Fruit fly (Drosophila melanogaster) whole organism, embryonic: Measurements from ENCODE around the gene MTF-1.
A peak's percentile ranks its signal among the peaks of the same experiment; 100 is the strongest.

Experiments used
- B-H1 ChIP-seq: fragments of 200-800 bp; sonication (Bioruptor generic); IDR thresholded peaks from 3 replicates; pipeline ENCODE4 v1.3.6; 2022; ENCODE audit warnings: missing biosample characterization, missing genetic modification characterization
- Bteb2 ChIP-seq: fragments of 200-800 bp; sonication (Bioruptor generic); optimal IDR thresholded peaks from 2 replicates; lab custom pipeline; 2016; ENCODE audit warnings: missing biosample characterization, missing genetic modification characterization
- CG10462 ChIP-seq: fragments of 200-800 bp; sonication (Bioruptor generic); optimal IDR thresholded peaks from 2 replicates; lab custom pipeline; 2016; ENCODE audit warnings: missing biosample characterization, missing genetic modification characterization
- CG10979 ChIP-seq: fragments of 200-800 bp; sonication (Bioruptor generic); optimal IDR thresholded peaks from 2 replicates; lab custom pipeline; 2018; ENCODE audit warnings: missing biosample characterization, mild to moderate bottlenecking, missing genetic modification characterization, moderate library complexity
- CG11398 ChIP-seq: fragments of 200-800 bp; sonication (Bioruptor generic); optimal IDR thresholded peaks from 2 replicates; lab custom pipeline; 2016; ENCODE audit warnings: missing biosample characterization, missing genetic modification characterization
- CG12071 ChIP-seq: fragments of 200-800 bp; sonication (Bioruptor generic); optimal IDR thresholded peaks from 3 replicates; lab custom pipeline; 2018; ENCODE audit warnings: missing biosample characterization, mild to moderate bottlenecking, missing genetic modification characterization
- CG12236 ChIP-seq: fragments of 200-800 bp; sonication (Bioruptor generic); optimal IDR thresholded peaks from 2 replicates; lab custom pipeline; 2016; ENCODE audit warnings: missing biosample characterization, missing genetic modification characterization
- CG15696 ChIP-seq: fragments of 200-800 bp; sonication (Bioruptor generic); optimal IDR thresholded peaks from 2 replicates; lab custom pipeline; 2019; ENCODE audit warnings: missing biosample characterization, mild to moderate bottlenecking, missing genetic modification characterization, moderate library complexity
- CG1603 ChIP-seq: fragments of 200-800 bp; sonication (Bioruptor generic); optimal IDR thresholded peaks from 2 replicates; lab custom pipeline; 2019; ENCODE audit warnings: missing biosample characterization, mild to moderate bottlenecking, missing genetic modification characterization, moderate library complexity
- CG17359 ChIP-seq: fragments of 200-800 bp; sonication (Bioruptor generic); optimal IDR thresholded peaks from 3 replicates; lab custom pipeline; 2018; ENCODE audit warnings: missing biosample characterization, mild to moderate bottlenecking, missing genetic modification characterization, moderate library complexity
- CG17802 ChIP-seq: fragments of 200-800 bp; sonication (Bioruptor generic); optimal IDR thresholded peaks from 2 replicates; lab custom pipeline; 2018; ENCODE audit warnings: missing biosample characterization, mild to moderate bottlenecking, missing genetic modification characterization, moderate library complexity
- CG1792 ChIP-seq: fragments of 200-800 bp; sonication (Bioruptor generic); optimal IDR thresholded peaks from 2 replicates; lab custom pipeline; 2016; ENCODE audit warnings: missing biosample characterization, missing genetic modification characterization
- CG2712 ChIP-seq: fragments of 200-800 bp; optimal IDR thresholded peaks from 3 replicates; lab custom pipeline; 2019; ENCODE audit warnings: missing biosample characterization, mild to moderate bottlenecking, missing genetic modification characterization, moderate library complexity
- CG32767 ChIP-seq: fragments of 200-800 bp; sonication (Bioruptor generic); IDR thresholded peaks from 2 replicates; pipeline ENCODE4 v1.3.6; 2022; ENCODE audit warnings: missing biosample characterization, missing genetic modification characterization
- CG3281 ChIP-seq: fragments of 200-800 bp; sonication (Bioruptor generic); optimal IDR thresholded peaks from 3 replicates; lab custom pipeline; 2017; ENCODE audit warnings: missing biosample characterization, mild to moderate bottlenecking, missing genetic modification characterization
- CG3995 ChIP-seq: fragments of 200-800 bp; sonication (Bioruptor generic); optimal IDR thresholded peaks from 3 replicates; lab custom pipeline; 2016; ENCODE audit warnings: missing biosample characterization, missing genetic modification characterization
- CG4424 ChIP-seq: fragments of 200-800 bp; sonication (Bioruptor generic); optimal IDR thresholded peaks from 3 replicates; lab custom pipeline; 2016; ENCODE audit warnings: missing biosample characterization, missing genetic modification characterization
- CG4617 ChIP-seq: fragments of 200-800 bp; sonication (Bioruptor generic); optimal IDR thresholded peaks from 3 replicates; lab custom pipeline; 2016; ENCODE audit warnings: missing biosample characterization, missing genetic modification characterization, borderline replicate concordance
- CG6689 ChIP-seq: fragments of 200-800 bp; sonication (Bioruptor generic); IDR thresholded peaks from 2 replicates; pipeline ENCODE4 v1.3.6; 2022; ENCODE audit warnings: missing biosample characterization, missing genetic modification characterization
- CG7556 ChIP-seq: fragments of 200-800 bp; sonication (Bioruptor generic); optimal IDR thresholded peaks from 2 replicates; lab custom pipeline; 2017; ENCODE audit warnings: missing biosample characterization, mild to moderate bottlenecking, missing genetic modification characterization
- Deaf1 ChIP-seq: fragments of 200-800 bp; optimal IDR thresholded peaks from 3 replicates; lab custom pipeline; 2019; ENCODE audit warnings: missing biosample characterization, mild to moderate bottlenecking, missing genetic modification characterization, moderate library complexity
- GATAe ChIP-seq: fragments of 200-800 bp; sonication (Bioruptor generic); conservative IDR thresholded peaks from 2 replicates; pipeline ENCODE4 v1.3.6; 2022; ENCODE audit warnings: missing biosample characterization, missing genetic modification characterization
- Gsc ChIP-seq: fragments of 200-800 bp; sonication (Bioruptor generic); IDR thresholded peaks from 2 replicates; pipeline ENCODE4 v1.3.6; 2022; ENCODE audit warnings: missing biosample characterization, missing genetic modification characterization
- Hand ChIP-seq: fragments of 200-800 bp; sonication (Bioruptor generic); optimal IDR thresholded peaks from 2 replicates; lab custom pipeline; 2017; ENCODE audit warnings: mild to moderate bottlenecking, missing biosample characterization, missing genetic modification reagents, missing genetic modification characterization
- Hmr ChIP-seq: fragments of 200-800 bp; sonication (Bioruptor generic); optimal IDR thresholded peaks from 3 replicates; lab custom pipeline; 2017; ENCODE audit warnings: mild to moderate bottlenecking, missing biosample characterization, missing genetic modification reagents, missing genetic modification characterization
- MBD-R2 ChIP-seq: fragments of 200-800 bp; sonication (Bioruptor generic); IDR thresholded peaks from 2 replicates; pipeline ENCODE4 v1.3.6; 2022; ENCODE audit warnings: missing biosample characterization, missing genetic modification characterization
- Nf-YA ChIP-seq: fragments of 200-800 bp; sonication (Bioruptor generic); IDR thresholded peaks from 2 replicates; pipeline ENCODE4 v1.3.6; 2022; ENCODE audit warnings: missing biosample characterization, missing genetic modification characterization
- ab ChIP-seq: fragments of 200-800 bp; sonication (Bioruptor generic); optimal IDR thresholded peaks from 2 replicates; lab custom pipeline; 2016; ENCODE audit warnings: missing biosample characterization, missing genetic modification characterization
- ash1 ChIP-seq: fragments of 200-800 bp; sonication (Bioruptor generic); optimal IDR thresholded peaks from 2 replicates; lab custom pipeline; 2018; ENCODE audit warnings: missing biosample characterization, mild to moderate bottlenecking, missing genetic modification characterization
- bcd ChIP-seq: fragments of 200-800 bp; sonication (Bioruptor generic); optimal IDR thresholded peaks from 2 replicates; lab custom pipeline; 2017; ENCODE audit warnings: missing biosample characterization, mild to moderate bottlenecking, missing genetic modification characterization
- fu2 ChIP-seq: fragments of 200-800 bp; sonication (Bioruptor generic); optimal IDR thresholded peaks from 2 replicates; lab custom pipeline; 2016; ENCODE audit warnings: missing biosample characterization, missing genetic modification characterization
- gfzf ChIP-seq: fragments of 200-800 bp; sonication (Bioruptor generic); optimal IDR thresholded peaks from 2 replicates; lab custom pipeline; 2016; ENCODE audit warnings: missing biosample characterization, mild to moderate bottlenecking, missing genetic modification characterization, moderate library complexity
- inv ChIP-seq: fragments of 200-800 bp; sonication (Bioruptor generic); IDR thresholded peaks from 2 replicates; pipeline ENCODE4 v1.3.6; 2022; ENCODE audit warnings: missing biosample characterization, missing genetic modification characterization; ENCODE audit not compliant: partially characterized antibody
- kah ChIP-seq: fragments of 200-800 bp; sonication (Bioruptor generic); optimal IDR thresholded peaks from 2 replicates; lab custom pipeline; 2018; ENCODE audit warnings: missing biosample characterization, mild to moderate bottlenecking, missing genetic modification characterization
- klu ChIP-seq: fragments of 200-800 bp; sonication (Bioruptor generic); IDR thresholded peaks from 2 replicates; pipeline ENCODE4 v1.3.6; 2022; ENCODE audit warnings: missing biosample characterization, missing genetic modification characterization
- luna ChIP-seq: fragments of 200-800 bp; sonication (Bioruptor generic); optimal IDR thresholded peaks from 2 replicates; lab custom pipeline; 2016; ENCODE audit warnings: missing biosample characterization, missing genetic modification characterization
- nerfin-2 ChIP-seq: fragments of 200-800 bp; sonication (Bioruptor generic); IDR thresholded peaks from 2 replicates; pipeline ENCODE4 v1.3.6; 2022; ENCODE audit warnings: missing biosample characterization, missing genetic modification characterization; ENCODE audit not compliant: partially characterized antibody
- nmo ChIP-seq: fragments of 200-800 bp; sonication (Bioruptor generic); optimal IDR thresholded peaks from 2 replicates; lab custom pipeline; 2018; ENCODE audit warnings: missing biosample characterization, mild to moderate bottlenecking, missing genetic modification characterization, moderate library complexity
- peb ChIP-seq: fragments of 200-800 bp; sonication (Bioruptor generic); IDR thresholded peaks from 2 replicates; pipeline ENCODE4 v1.3.6; 2022; ENCODE audit warnings: missing biosample characterization, missing genetic modification characterization
- pnt ChIP-seq: fragments of 200-800 bp; sonication (Bioruptor generic); optimal IDR thresholded peaks from 3 replicates; lab custom pipeline; 2016; ENCODE audit warnings: missing biosample characterization, missing genetic modification characterization
- prd ChIP-seq, 3 experiments: fragments of >200 bp in 2 of 3; fragments of 200-800 bp in 1 of 3; sonication (Bioruptor generic) in 1 of 3; optimal IDR thresholded peaks in 2 of 3; IDR thresholded peaks in 1 of 3; 2 replicates in 2 of 3; 3 replicates in 1 of 3; pipeline versions ENCODE4 v1.3.6 to Lab custom; 2017 to 2022; ENCODE audit warnings: missing biosample characterization in 1 of 3, missing genetic modification characterization in 1 of 3
- pros ChIP-seq: fragments of 200-800 bp; sonication (Bioruptor generic); optimal IDR thresholded peaks from 3 replicates; lab custom pipeline; 2019; ENCODE audit warnings: missing biosample characterization, mild to moderate bottlenecking, missing genetic modification characterization, moderate library complexity
- row ChIP-seq: fragments of 200-800 bp; sonication (Bioruptor generic); IDR thresholded peaks from 3 replicates; pipeline ENCODE4 v1.3.6; 2022; ENCODE audit warnings: missing biosample characterization, missing genetic modification characterization
- slbo ChIP-seq: fragments of 200-800 bp; sonication (Bioruptor generic); IDR thresholded peaks from 2 replicates; pipeline ENCODE4 v1.3.6; 2022; ENCODE audit warnings: missing biosample characterization, missing genetic modification characterization
- stc ChIP-seq: fragments of 200-800 bp; sonication (Bioruptor generic); IDR thresholded peaks from 2 replicates; pipeline ENCODE4 v1.3.6; 2022; ENCODE audit warnings: missing biosample characterization, missing genetic modification characterization
- tio ChIP-seq: fragments of 200-800 bp; sonication (Bioruptor generic); optimal IDR thresholded peaks from 2 replicates; lab custom pipeline; 2017; ENCODE audit warnings: missing biosample characterization, missing genetic modification characterization, inconsistent platforms
- trh ChIP-seq: fragments of 200-800 bp; sonication (Bioruptor generic); optimal IDR thresholded peaks from 2 replicates; lab custom pipeline; 2016; ENCODE audit warnings: missing biosample characterization, missing genetic modification characterization
- vnd ChIP-seq: fragments of 200-800 bp; sonication (Bioruptor generic); IDR thresholded peaks from 3 replicates; pipeline ENCODE4 v1.3.6; 2022; ENCODE audit warnings: missing biosample characterization, missing genetic modification characterization; ENCODE audit not compliant: partially characterized antibody
- vvl ChIP-seq: fragments of 200-800 bp; sonication (Bioruptor generic); IDR thresholded peaks from 2 replicates; pipeline ENCODE4 v1.3.6; 2022; ENCODE audit warnings: missing biosample characterization, missing genetic modification characterization

Gene MTF-1

dm6 chr3L:9383345-9384075, 46.6 kb upstream of the MTF-1 start, which contains the start of gene Hsp27 (continued):
- TF ChIP-seq CG12071 (GFP tag; lab: Kevin White, UChicago): peak; percentile 97
- no peak for TF ChIP-seq prd (optimal IDR thresholded peaks at IDR 0.05; lab: Kevin White, UChicago)
- peak; percentile 99 for TF ChIP-seq prd (GFP tag; IDR thresholded peaks at IDR 0.05; lab: Robert Waterston, UW)
- peak; percentile 96 for TF ChIP-seq pnt (GFP tag; lab: Kevin White, UChicago)
- TF ChIP-seq kah (GFP tag; lab: Kevin White, UChicago): peak; percentile 91
- peak; percentile 97 for TF ChIP-seq CG3281
- peak; percentile 92 for TF ChIP-seq GATAe (GFP tag; lab: Robert Waterston, UW)
- TF ChIP-seq Nf-YA (GFP tag; lab: Robert Waterston, UW): peak; percentile 97
- TF ChIP-seq CG15696 (tag; lab: Kevin White, UChicago): peak; percentile 79
- peak; percentile 98 for TF ChIP-seq peb
- peak; percentile 98 for TF ChIP-seq stc (GFP tag; lab: Robert Waterston, UW)
- peak; percentile 98 for TF ChIP-seq Hmr (GFP tag; lab: Kevin White, UChicago)
- peak; percentile 48; the same call in 1 of the 2 replicates for TF ChIP-seq nerfin-2
- TF ChIP-seq luna (GFP tag; lab: Kevin White, UChicago): peak; percentile 60
- no peak for TF ChIP-seq gfzf (GFP tag; lab: Kevin White, UChicago)
- peak; percentile 96 for TF ChIP-seq trh (GFP tag; lab: Kevin White, UChicago)
- peak; percentile 97 for TF ChIP-seq CG32767 (GFP tag; lab: Robert Waterston, UW)
- no peak for TF ChIP-seq pros (GFP tag; lab: Kevin White, UChicago)
- peak; percentile 96 for TF ChIP-seq klu
- TF ChIP-seq Deaf1 (tag; lab: Kevin White, UChicago): peak; percentile 86
- TF ChIP-seq inv (GFP tag; lab: Robert Waterston, UW): no peak
- TF ChIP-seq slbo: peak; percentile 99
- peak; percentile 66 for TF ChIP-seq CG12236 (GFP tag; lab: Kevin White, UChicago)
- peak; percentile 96 for TF ChIP-seq MBD-R2 (GFP tag; lab: Robert Waterston, UW)
- TF ChIP-seq Gsc (GFP tag; lab: Robert Waterston, UW): peak; percentile 97
- peak; percentile 95 for TF ChIP-seq CG10462
- peak; percentile 99 for TF ChIP-seq bcd
- TF ChIP-seq tio: peak; percentile 97
- TF ChIP-seq nmo: peak; percentile 99
- TF ChIP-seq fu2 (GFP tag; lab: Kevin White, UChicago): peak; percentile 75
- no peak for TF ChIP-seq vnd
- TF ChIP-seq CG3995: peak; percentile 80
- TF ChIP-seq Bteb2 (GFP tag; lab: Kevin White, UChicago): peak; percentile 94
- TF ChIP-seq CG17802: peak; percentile 91
- TF ChIP-seq CG2712 (tag; lab: Kevin White, UChicago): peak; percentile 99
- TF ChIP-seq ash1: peak; percentile 78
- TF ChIP-seq ab (GFP tag; lab: Kevin White, UChicago): peak; percentile 75
- TF ChIP-seq CG11398 (GFP tag; lab: Kevin White, UChicago): peak; percentile 60
- TF ChIP-seq row (GFP tag; lab: Robert Waterston, UW): peak; percentile 98
- TF ChIP-seq CG4617 (GFP tag; lab: Kevin White, UChicago): peak; percentile 96
- TF ChIP-seq Hand (GFP tag; lab: Kevin White, UChicago): peak; percentile 92
- TF ChIP-seq B-H1 (GFP tag; lab: Robert Waterston, UW): peak; percentile 98
- TF ChIP-seq CG1792: peak; percentile 92
- peak; percentile 98 for TF ChIP-seq CG7556 (GFP tag; lab: Kevin White, UChicago)
- peak; percentile 99 for TF ChIP-seq CG17359
- TF ChIP-seq CG1603: peak; percentile 96
- TF ChIP-seq CG4424 (GFP tag; lab: Kevin White, UChicago): peak; percentile 99
- peak; percentile 99 for TF ChIP-seq CG6689 (GFP tag; lab: Robert Waterston, UW)
- TF ChIP-seq vvl (GFP tag; lab: Robert Waterston, UW): peak; percentile 99
- peak; percentile 99 for TF ChIP-seq CG10979 (tag; lab: Kevin White, UChicago)
